Fruit fly (Drosophila melanogaster): ENCODE data around the gene CG5892.

The CG5892 gene

DNA sequence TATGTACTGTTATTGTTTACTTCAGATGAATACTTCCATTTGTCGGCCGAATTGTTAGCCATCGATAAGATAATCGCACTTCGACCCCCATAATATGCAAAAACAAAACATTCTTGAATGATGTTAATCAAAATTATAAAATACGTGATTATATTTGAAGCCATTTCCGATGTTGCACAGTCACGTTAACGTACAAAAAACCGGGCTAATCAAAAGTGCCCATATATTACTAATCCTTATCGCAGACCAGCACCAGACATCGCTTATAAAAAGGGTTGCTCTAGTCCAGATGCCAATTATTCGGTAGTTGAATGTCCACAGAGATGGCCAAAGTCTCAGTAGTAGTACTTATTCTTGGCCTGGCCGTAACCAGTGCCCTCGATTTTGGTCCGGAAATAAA lies at the start of gene CG5892:
Gene CG5892 (plus strand): TSS at position 301 of the 400 bp plus-strand sequence.
- TF ChIP-seq CG33017 (tag; optimal IDR thresholded peaks at IDR 0.05) (no peak), ovo (GFP tag; optimal IDR thresholded peaks at IDR 0.05) (no peak), Hr96 (GFP tag; optimal IDR thresholded peaks at IDR 0.05) (no peak), CG7101 (tag; optimal IDR thresholded peaks at IDR 0.05) (no peak), Clk (GFP tag; optimal IDR thresholded peaks at IDR 0.05) (no peak), cic (GFP tag; optimal IDR thresholded peaks at IDR 0.05) (no peak), CG1620 (GFP tag; optimal IDR thresholded peaks at IDR 0.05) (no peak), cnc (optimal IDR thresholded peaks at IDR 0.05) (no peak)

DNA sequence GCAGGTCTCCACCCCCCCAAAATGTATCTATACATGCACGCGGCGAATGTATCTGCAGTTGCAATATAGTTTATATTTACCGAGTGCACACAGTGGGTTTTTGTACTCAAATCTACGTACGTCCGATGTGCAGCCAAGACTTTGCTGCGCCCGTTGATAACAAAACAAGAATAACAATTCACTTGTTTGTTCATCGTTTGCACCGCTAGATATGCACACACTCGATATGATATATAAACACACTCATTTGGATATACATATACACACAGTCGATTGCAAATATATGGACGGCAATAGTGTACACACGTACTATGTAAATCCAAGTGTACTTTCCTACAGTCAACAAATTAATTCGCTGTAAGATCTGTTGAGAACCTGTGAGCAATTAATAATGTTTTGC lies 48.7 kb upstream of the CG5892 start:
- TF ChIP-seq kay (GFP tag; ENCODE audit: borderline replicate concordance): peak; percentile 89
- TF ChIP-seq CG7101 (tag; optimal IDR thresholded peaks at IDR 0.05): peak; percentile 71
- TF ChIP-seq Hr96 (GFP tag; optimal IDR thresholded peaks at IDR 0.05): peak; percentile 68
- TF ChIP-seq CG11617 (GFP tag; optimal IDR thresholded peaks at IDR 0.05): peak; percentile 61
- no peak for TF ChIP-seq cnc (optimal IDR thresholded peaks at IDR 0.05)
- peak; percentile 24 for TF ChIP-seq tj (GFP tag; optimal IDR thresholded peaks at IDR 0.05)
- TF ChIP-seq pad (GFP tag; optimal IDR thresholded peaks at IDR 0.05): peak; percentile 69
- peak; percentile 53 for TF ChIP-seq Clk (GFP tag; optimal IDR thresholded peaks at IDR 0.05)
- peak; percentile 64 for TF ChIP-seq toe (GFP tag; optimal IDR thresholded peaks at IDR 0.05)
- TF ChIP-seq CG5204 (GFP tag; optimal IDR thresholded peaks at IDR 0.05): no peak
- TF ChIP-seq bab1 (GFP tag; optimal IDR thresholded peaks at IDR 0.05): no peak
- peak; percentile 88 for TF ChIP-seq ovo (GFP tag; optimal IDR thresholded peaks at IDR 0.05)
- TF ChIP-seq Mnt (GFP tag; optimal IDR thresholded peaks at IDR 0.05): peak; percentile 48
- TF ChIP-seq CG14711 (tag; optimal IDR thresholded peaks at IDR 0.05): peak; percentile 51
- peak; percentile 88 for TF ChIP-seq CG7045 (GFP tag; optimal IDR thresholded peaks at IDR 0.05)
- peak; percentile 90 for TF ChIP-seq CG12768 (GFP tag; optimal IDR thresholded peaks at IDR 0.05)
- peak; percentile 3 for TF ChIP-seq CG1620 (GFP tag; optimal IDR thresholded peaks at IDR 0.05)
- TF ChIP-seq CG33017 (tag; optimal IDR thresholded peaks at IDR 0.05): peak; percentile 55
- TF ChIP-seq cic (GFP tag; optimal IDR thresholded peaks at IDR 0.05): peak; percentile 94
- TF ChIP-seq Crg-1 (GFP tag; optimal IDR thresholded peaks at IDR 0.05): peak; percentile 66

DNA sequence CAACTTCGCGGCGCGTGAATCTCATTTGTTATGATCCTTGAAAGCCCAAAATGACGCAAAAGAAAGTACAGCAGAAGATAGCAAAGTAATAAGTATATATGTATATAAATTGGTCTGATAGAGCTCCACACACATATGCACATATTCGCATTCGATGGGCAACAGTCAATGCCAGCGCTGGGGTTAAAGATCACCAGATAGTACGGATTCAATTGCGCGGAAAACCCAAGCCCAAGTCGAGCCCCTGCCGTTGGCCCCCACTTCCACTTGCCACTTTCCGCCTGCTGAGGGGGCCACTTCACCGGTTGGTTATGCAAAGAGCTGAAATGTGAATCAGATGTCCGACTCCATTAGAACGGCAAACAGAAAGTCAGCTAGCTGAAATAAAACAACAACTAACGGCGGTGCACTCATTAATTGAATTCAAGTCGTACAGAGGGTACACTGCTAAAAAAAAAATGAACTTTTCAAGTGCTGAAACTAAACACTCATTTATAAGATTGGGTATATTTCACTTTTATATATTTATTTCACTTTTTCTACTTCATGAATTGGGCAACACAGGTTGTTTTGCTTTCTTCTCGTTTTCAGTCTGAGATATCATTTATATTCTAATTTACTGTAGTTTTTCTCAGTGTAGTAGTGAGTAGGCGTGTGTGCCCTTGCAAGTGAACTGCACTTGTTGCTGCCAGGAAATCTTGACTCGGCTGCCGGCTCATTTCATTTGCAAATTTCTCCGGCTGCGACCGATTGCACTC lies 47.0 kb upstream of the CG5892 start:
- peak; percentile 54 for TF ChIP-seq Hr96 (GFP tag; optimal IDR thresholded peaks at IDR 0.05)
- peak; percentile 61 for TF ChIP-seq ovo (GFP tag; optimal IDR thresholded peaks at IDR 0.05)
- TF ChIP-seq Mnt (GFP tag; optimal IDR thresholded peaks at IDR 0.05): peak; percentile 45
- TF ChIP-seq CG5204 (GFP tag; optimal IDR thresholded peaks at IDR 0.05): peak; percentile 89
- peak; percentile 44 for TF ChIP-seq bab1 (GFP tag; optimal IDR thresholded peaks at IDR 0.05)
- TF ChIP-seq toe (GFP tag; optimal IDR thresholded peaks at IDR 0.05): peak; percentile 73
- TF ChIP-seq Clk (GFP tag; optimal IDR thresholded peaks at IDR 0.05): peak; percentile 76
- TF ChIP-seq CG14711 (tag; optimal IDR thresholded peaks at IDR 0.05): peak; percentile 56
- TF ChIP-seq CG7101 (tag; optimal IDR thresholded peaks at IDR 0.05): peak; percentile 77
- peak; percentile 84 for TF ChIP-seq kay (GFP tag; ENCODE audit: borderline replicate concordance)
- peak; percentile 62 for TF ChIP-seq Crg-1 (GFP tag; optimal IDR thresholded peaks at IDR 0.05)
- TF ChIP-seq CG12768 (GFP tag; optimal IDR thresholded peaks at IDR 0.05): peak; percentile 82
- TF ChIP-seq cnc (optimal IDR thresholded peaks at IDR 0.05): no peak
- TF ChIP-seq CG7045 (GFP tag; optimal IDR thresholded peaks at IDR 0.05): peak; percentile 80
- peak; percentile 40 for TF ChIP-seq pad (GFP tag; optimal IDR thresholded peaks at IDR 0.05)
- peak; percentile 54 for TF ChIP-seq cic (GFP tag; optimal IDR thresholded peaks at IDR 0.05)
- peak; percentile 90 for TF ChIP-seq CG33017 (tag; optimal IDR thresholded peaks at IDR 0.05)
- peak; percentile 59 for TF ChIP-seq CG1620 (GFP tag; optimal IDR thresholded peaks at IDR 0.05)
- TF ChIP-seq CG11617 (GFP tag; optimal IDR thresholded peaks at IDR 0.05): peak; percentile 86
- TF ChIP-seq tj (GFP tag; optimal IDR thresholded peaks at IDR 0.05): peak; percentile 58

DNA sequence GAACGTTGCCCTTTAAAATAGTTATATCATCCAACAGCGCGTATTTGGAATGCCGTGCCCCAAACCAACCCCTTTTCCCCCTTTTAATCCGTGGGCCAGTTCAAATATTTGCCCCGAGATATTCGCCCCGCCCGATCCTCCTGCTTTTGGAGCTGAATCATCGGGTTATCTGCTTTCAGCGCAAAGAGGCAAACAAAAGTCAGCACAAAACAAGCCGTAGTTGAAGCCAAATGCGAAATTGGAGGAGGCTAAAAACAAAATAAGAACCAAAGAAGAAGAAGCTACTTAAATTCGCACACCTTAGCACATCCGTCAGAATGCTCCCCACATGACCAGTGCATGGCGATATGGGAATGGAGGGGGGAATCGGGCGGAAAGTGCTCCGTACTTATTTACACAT lies 44.9 kb upstream of the CG5892 start:
- TF ChIP-seq tj (GFP tag; optimal IDR thresholded peaks at IDR 0.05) (peak; percentile 100), kay (GFP tag; ENCODE audit: borderline replicate concordance) (peak; percentile 24), Mnt (GFP tag; optimal IDR thresholded peaks at IDR 0.05) (no peak)

DNA sequence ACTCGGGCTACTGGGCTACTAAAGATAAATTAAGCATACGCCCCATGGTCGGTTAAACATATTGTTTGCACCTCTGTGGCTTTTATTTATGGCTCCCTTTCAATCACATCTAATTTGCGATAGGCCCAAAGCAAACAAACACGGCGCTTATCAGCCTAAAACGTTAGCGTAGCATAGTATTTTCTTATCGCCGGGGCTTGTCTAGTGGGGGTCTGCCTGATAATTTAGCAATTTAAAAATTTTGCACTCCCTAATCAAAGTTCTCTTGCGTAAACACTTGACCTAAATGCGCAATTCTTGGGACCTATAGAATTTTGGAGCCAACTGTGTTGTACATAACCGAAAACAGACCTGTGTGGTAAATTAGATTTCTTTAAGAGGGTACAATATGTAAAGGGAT lies 44.3 kb upstream of the CG5892 start:
- TF ChIP-seq CG5204 (GFP tag; optimal IDR thresholded peaks at IDR 0.05) (no peak), cic (GFP tag; optimal IDR thresholded peaks at IDR 0.05) (peak; percentile 63)

DNA sequence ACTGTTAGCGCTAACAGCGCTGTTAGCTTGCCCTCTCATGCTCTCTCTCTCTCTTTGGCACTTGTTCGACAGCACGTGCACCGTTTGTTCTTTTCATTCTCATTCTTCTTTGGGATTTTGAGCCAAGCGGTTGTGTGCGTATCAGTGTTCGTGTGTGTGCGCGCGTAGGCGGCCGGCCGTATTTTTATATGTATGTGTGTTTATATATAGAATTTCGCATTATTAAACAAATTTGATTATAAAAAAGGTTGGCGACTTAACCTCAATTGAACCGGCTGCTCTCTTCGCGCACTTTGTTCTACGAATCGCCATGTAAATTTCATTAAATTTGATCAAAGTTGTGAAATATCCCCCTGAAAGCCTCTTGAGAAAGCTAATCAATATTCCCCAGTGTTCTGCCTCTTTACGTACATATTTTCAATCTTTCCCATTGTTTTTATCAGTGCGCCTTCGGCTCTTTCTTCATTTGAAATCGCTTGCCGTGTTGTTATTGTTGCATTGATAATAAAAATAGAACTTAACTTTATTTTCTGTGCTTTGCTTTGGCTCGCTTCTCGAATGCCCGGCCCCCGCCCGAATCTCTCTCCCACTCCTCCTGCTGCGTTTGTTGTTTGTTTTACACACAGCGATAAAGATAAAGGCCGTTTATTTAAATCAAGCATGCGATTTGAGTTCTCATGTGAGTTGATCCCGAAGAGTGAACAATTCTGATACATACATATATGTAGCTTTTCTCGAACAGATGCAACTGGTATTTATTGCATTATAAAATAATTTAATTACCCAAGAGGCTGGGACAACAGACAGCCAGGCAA lies 43.1 kb upstream of the CG5892 start:
- TF ChIP-seq ovo (GFP tag; optimal IDR thresholded peaks at IDR 0.05): peak; percentile 12
- TF ChIP-seq Mnt (GFP tag; optimal IDR thresholded peaks at IDR 0.05): peak; percentile 24
- TF ChIP-seq cic (GFP tag; optimal IDR thresholded peaks at IDR 0.05): peak; percentile 44
- TF ChIP-seq kay (GFP tag; ENCODE audit: borderline replicate concordance): peak; percentile 90
- no peak for TF ChIP-seq CG33017 (tag; optimal IDR thresholded peaks at IDR 0.05)
